Worm (Caenorhabditis elegans) whole organism, L1 larva: ENCODE data around the gene fubl-3.

Experiments used
- fkh-10 ChIP-seq: sonication (generic microtip); optimal IDR thresholded peaks from 2 replicates; lab custom pipeline; 2017; ENCODE audit warnings: missing biosample characterization, missing genetic modification reagents, missing genetic modification characterization
- lin-39 ChIP-seq: fragments of 150-350 bp; optimal IDR thresholded peaks from 2 replicates; lab custom pipeline; 2014; ENCODE audit warnings: missing biosample characterization, missing genetic modification reagents, missing genetic modification characterization
- nhr-11 ChIP-seq: fragments of 150-350 bp; optimal IDR thresholded peaks from 2 replicates; lab custom pipeline; 2014; ENCODE audit warnings: missing biosample characterization, missing genetic modification characterization
- snpc-4 ChIP-seq: fragments of 150-350 bp; optimal IDR thresholded peaks from 2 replicates; lab custom pipeline; 2014; ENCODE audit warnings: missing biosample characterization, missing genetic modification characterization

ce11 chrX:17461958-17462357, 27.7 kb downstream of the fubl-3 start:
- TF ChIP-seq fkh-10 (GFP tag; lab: Kevin White, UChicago) (no peak), lin-39 (tag; lab: Kevin White, UChicago) (no peak), snpc-4 (tag; lab: Kevin White, UChicago) (no peak), nhr-11 (tag; lab: Kevin White, UChicago) (no peak)
